Fruit fly (Drosophila melanogaster) whole organism, prepupa: Measurements from ENCODE around the gene CG9427.

Experiments
- Blimp-1 ChIP-seq: fragments of 200-800 bp; sonication (Bioruptor generic); optimal IDR thresholded peaks from 3 replicates; lab custom pipeline; 2017; ENCODE audit warnings: missing biosample characterization, missing genetic modification characterization, mild to moderate bottlenecking, moderate library complexity, missing genetic modification reagents
- CG10631 ChIP-seq: fragments of 200-800 bp; sonication (Bioruptor generic); optimal IDR thresholded peaks from 2 replicates; lab custom pipeline; 2016; ENCODE audit warnings: missing biosample characterization, missing genetic modification characterization
- CG10669 ChIP-seq: fragments of 200-800 bp; sonication (Bioruptor generic); optimal IDR thresholded peaks from 3 replicates; lab custom pipeline; 2018; ENCODE audit warnings: missing biosample characterization, mild to moderate bottlenecking, missing genetic modification characterization, moderate library complexity
- CG11294 ChIP-seq: fragments of 200-800 bp; sonication (Bioruptor generic); IDR thresholded peaks from 2 replicates; pipeline ENCODE4 v1.3.6; 2022; ENCODE audit warnings: missing biosample characterization, missing genetic modification characterization
- CG11762 ChIP-seq: fragments of 200-800 bp; sonication (Bioruptor generic); optimal IDR thresholded peaks from 3 replicates; lab custom pipeline; 2016; ENCODE audit warnings: missing biosample characterization, missing genetic modification characterization; ENCODE audit not compliant: insufficient read depth
- CG11902 ChIP-seq: fragments of 200-800 bp; sonication (Bioruptor generic); optimal IDR thresholded peaks from 3 replicates; lab custom pipeline; 2016; ENCODE audit warnings: missing biosample characterization, missing genetic modification characterization
- CG15336 ChIP-seq: fragments of 200-800 bp; sonication (Bioruptor generic); IDR thresholded peaks from 2 replicates; pipeline ENCODE4 v1.3.6; 2022; ENCODE audit warnings: missing biosample characterization, missing genetic modification characterization
- CG1621 ChIP-seq: fragments of 200-800 bp; sonication (Bioruptor generic); optimal IDR thresholded peaks from 3 replicates; lab custom pipeline; 2018; ENCODE audit warnings: missing biosample characterization, mild to moderate bottlenecking, missing genetic modification characterization
- CG16779 ChIP-seq: fragments of 200-800 bp; sonication (Bioruptor generic); optimal IDR thresholded peaks from 3 replicates; lab custom pipeline; 2017; ENCODE audit warnings: missing biosample characterization, mild to moderate bottlenecking, missing genetic modification characterization
- CG3032 ChIP-seq: fragments of 200-800 bp; optimal IDR thresholded peaks from 2 replicates; lab custom pipeline; 2019; ENCODE audit warnings: missing biosample characterization, mild to moderate bottlenecking, missing genetic modification characterization, moderate library complexity
- CG32006 ChIP-seq: fragments of 200-800 bp; sonication (Bioruptor generic); optimal IDR thresholded peaks from 3 replicates; lab custom pipeline; 2017; ENCODE audit warnings: missing biosample characterization, mild to moderate bottlenecking, missing genetic modification characterization
- CG34406 ChIP-seq: fragments of 200-800 bp; sonication (Bioruptor generic); optimal IDR thresholded peaks from 3 replicates; lab custom pipeline; 2016; ENCODE audit warnings: missing biosample characterization, missing genetic modification characterization
- CG3919 ChIP-seq: fragments of 200-800 bp; sonication (Bioruptor generic); optimal IDR thresholded peaks from 3 replicates; lab custom pipeline; 2016; ENCODE audit warnings: missing biosample characterization, missing genetic modification characterization
- CG4318 ChIP-seq: fragments of 200-800 bp; sonication (Bioruptor generic); optimal IDR thresholded peaks from 3 replicates; lab custom pipeline; 2017; ENCODE audit warnings: missing biosample characterization, mild to moderate bottlenecking, missing genetic modification characterization
- CG6163 ChIP-seq: fragments of 200-800 bp; sonication (Bioruptor generic); IDR thresholded peaks from 3 replicates; pipeline ENCODE4 v1.3.6; 2022; ENCODE audit warnings: missing biosample characterization, missing genetic modification characterization
- CG6276 ChIP-seq: fragments of 200-800 bp; sonication (Bioruptor generic); optimal IDR thresholded peaks from 2 replicates; lab custom pipeline; 2017; ENCODE audit warnings: missing biosample characterization, mild to moderate bottlenecking, missing genetic modification characterization
- CG6792 ChIP-seq: fragments of 200-800 bp; sonication (Bioruptor generic); optimal IDR thresholded peaks from 3 replicates; lab custom pipeline; 2016; ENCODE audit warnings: missing biosample characterization, missing genetic modification characterization
- CG6808 ChIP-seq: fragments of 200-800 bp; sonication (Bioruptor generic); optimal IDR thresholded peaks from 3 replicates; lab custom pipeline; 2017; ENCODE audit warnings: missing biosample characterization, missing genetic modification characterization, mild to moderate bottlenecking, moderate library complexity, missing genetic modification reagents
- CG6854 ChIP-seq: fragments of 200-800 bp; sonication (Bioruptor generic); optimal IDR thresholded peaks from 2 replicates; lab custom pipeline; 2017; ENCODE audit warnings: missing biosample characterization, mild to moderate bottlenecking, missing genetic modification characterization
- CG7368 ChIP-seq: fragments of 200-800 bp; sonication (Bioruptor generic); optimal IDR thresholded peaks from 3 replicates; lab custom pipeline; 2016; ENCODE audit warnings: missing biosample characterization, missing genetic modification characterization
- CG8119 ChIP-seq: fragments of 200-800 bp; sonication (Bioruptor generic); IDR thresholded peaks from 3 replicates; pipeline ENCODE4 v1.3.6; 2022; ENCODE audit warnings: missing biosample characterization, missing genetic modification characterization
- CG8319 ChIP-seq: fragments of 200-800 bp; sonication (Bioruptor generic); optimal IDR thresholded peaks from 3 replicates; lab custom pipeline; 2016; ENCODE audit warnings: missing biosample characterization, missing genetic modification characterization
- CG8632 ChIP-seq: fragments of 200-800 bp; sonication (Bioruptor generic); optimal IDR thresholded peaks from 3 replicates; lab custom pipeline; 2016; ENCODE audit warnings: missing biosample characterization, missing genetic modification characterization
- CG9139 ChIP-seq: fragments of 200-800 bp; sonication (Bioruptor generic); optimal IDR thresholded peaks from 3 replicates; lab custom pipeline; 2017; ENCODE audit warnings: missing biosample characterization, mild to moderate bottlenecking, missing genetic modification characterization
- Eip75B ChIP-seq: fragments of 200-800 bp; sonication (Bioruptor generic); optimal IDR thresholded peaks from 3 replicates; lab custom pipeline; 2016; ENCODE audit warnings: missing biosample characterization, missing genetic modification characterization
- Eip78C ChIP-seq: fragments of 200-800 bp; sonication (Bioruptor generic); peaks from one replicate; lab custom pipeline; 2016; ENCODE audit warnings: missing biosample characterization, missing genetic modification characterization
- Eip93F ChIP-seq: fragments of 200-800 bp; sonication (Bioruptor generic); optimal IDR thresholded peaks from 2 replicates; lab custom pipeline; 2016; ENCODE audit warnings: missing biosample characterization, mild to moderate bottlenecking, missing genetic modification characterization
- Ets21C ChIP-seq: fragments of 200-800 bp; sonication (Bioruptor generic); optimal IDR thresholded peaks from 3 replicates; lab custom pipeline; 2016; ENCODE audit warnings: missing biosample characterization, missing genetic modification characterization
- Ets96B ChIP-seq: fragments of 200-800 bp; optimal IDR thresholded peaks from 2 replicates; lab custom pipeline; 2019; ENCODE audit warnings: missing biosample characterization, mild to moderate bottlenecking, missing genetic modification characterization, moderate library complexity
- Gug ChIP-seq: fragments of 200-800 bp; sonication (Bioruptor generic); IDR thresholded peaks from 2 replicates; pipeline ENCODE4 v1.3.6; 2022; ENCODE audit warnings: missing biosample characterization, missing genetic modification characterization
- Hr39 ChIP-seq: fragments of 200-800 bp; sonication (Bioruptor generic); optimal IDR thresholded peaks from 2 replicates; lab custom pipeline; 2016; ENCODE audit warnings: missing biosample characterization, missing genetic modification characterization
- Hr4 ChIP-seq: fragments of 200-800 bp; sonication (Bioruptor generic); optimal IDR thresholded peaks from 3 replicates; lab custom pipeline; 2016; ENCODE audit warnings: missing biosample characterization, missing genetic modification characterization
- Lpt ChIP-seq: fragments of 200-800 bp; sonication (Bioruptor generic); optimal IDR thresholded peaks from 3 replicates; lab custom pipeline; 2016; ENCODE audit warnings: missing biosample characterization, missing genetic modification characterization
- OdsH ChIP-seq: fragments of 200-800 bp; sonication (Bioruptor generic); optimal IDR thresholded peaks from 3 replicates; lab custom pipeline; 2016; ENCODE audit warnings: missing biosample characterization, missing genetic modification characterization
- Smox ChIP-seq: fragments of 200-800 bp; sonication (Bioruptor generic); optimal IDR thresholded peaks from 3 replicates; lab custom pipeline; 2016; ENCODE audit warnings: missing biosample characterization, missing genetic modification characterization
- Sox102F ChIP-seq: fragments of 200-800 bp; sonication (Bioruptor generic); optimal IDR thresholded peaks from 2 replicates; lab custom pipeline; 2016; ENCODE audit warnings: missing biosample characterization, mild to moderate bottlenecking, missing genetic modification characterization
- Sox15 ChIP-seq: fragments of 200-800 bp; sonication (Bioruptor generic); optimal IDR thresholded peaks from 3 replicates; lab custom pipeline; 2016; ENCODE audit warnings: missing biosample characterization, missing genetic modification characterization
- achi ChIP-seq: fragments of 200-800 bp; sonication (Bioruptor generic); optimal IDR thresholded peaks from 3 replicates; lab custom pipeline; 2016; ENCODE audit warnings: missing biosample characterization, missing genetic modification characterization
- acj6 ChIP-seq: fragments of 200-800 bp; sonication (Bioruptor generic); optimal IDR thresholded peaks from 3 replicates; lab custom pipeline; 2016; ENCODE audit warnings: missing biosample characterization, missing genetic modification characterization
- cyc ChIP-seq: fragments of 200-800 bp; sonication (Bioruptor generic); optimal IDR thresholded peaks from 3 replicates; lab custom pipeline; 2016; ENCODE audit warnings: missing biosample characterization, missing genetic modification characterization
- dac ChIP-seq: fragments of 200-800 bp; sonication (Bioruptor generic); optimal IDR thresholded peaks from 2 replicates; lab custom pipeline; 2017; ENCODE audit warnings: missing biosample characterization, mild to moderate bottlenecking, missing genetic modification characterization
- dsx ChIP-seq: fragments of 200-800 bp; optimal IDR thresholded peaks from 3 replicates; lab custom pipeline; 2019; ENCODE audit warnings: missing biosample characterization, mild to moderate bottlenecking, missing genetic modification characterization, moderate library complexity; ENCODE audit not compliant: poor library complexity, severe bottlenecking
- eg ChIP-seq: fragments of 200-800 bp; sonication (Bioruptor generic); IDR thresholded peaks from 3 replicates; pipeline ENCODE4 v1.3.6; 2022; ENCODE audit warnings: missing biosample characterization, missing genetic modification characterization
- esn ChIP-seq: fragments of 200-800 bp; sonication (Bioruptor generic); optimal IDR thresholded peaks from 2 replicates; lab custom pipeline; 2016; ENCODE audit warnings: missing biosample characterization, mild to moderate bottlenecking, missing genetic modification characterization, moderate library complexity
- fd59A ChIP-seq: fragments of 200-800 bp; sonication (Bioruptor generic); optimal IDR thresholded peaks from 2 replicates; lab custom pipeline; 2017; ENCODE audit warnings: missing biosample characterization, mild to moderate bottlenecking, missing genetic modification characterization, missing genetic modification reagents
- fd85E ChIP-seq: fragments of 200-800 bp; sonication (Bioruptor generic); optimal IDR thresholded peaks from 3 replicates; lab custom pipeline; 2016; ENCODE audit warnings: missing biosample characterization, missing genetic modification characterization
- fkh ChIP-seq: fragments of 200-800 bp; sonication (Bioruptor generic); optimal IDR thresholded peaks from 3 replicates; lab custom pipeline; 2017; ENCODE audit warnings: missing biosample characterization, mild to moderate bottlenecking, missing genetic modification characterization, moderate library complexity
- lz ChIP-seq: fragments of 200-800 bp; sonication (Bioruptor generic); optimal IDR thresholded peaks from 3 replicates; lab custom pipeline; 2016; ENCODE audit warnings: missing biosample characterization, missing genetic modification characterization
- pdm3 ChIP-seq: fragments of 200-800 bp; sonication (Bioruptor generic); optimal IDR thresholded peaks from 3 replicates; lab custom pipeline; 2016; ENCODE audit warnings: missing biosample characterization, missing genetic modification characterization
- salr ChIP-seq, 2 experiments: fragments of 200-800 bp; sonication (Bioruptor generic); optimal IDR thresholded peaks; 3 replicates each; lab custom pipeline; 2016 to 2018; ENCODE audit warnings: missing biosample characterization in 2 of 2, missing genetic modification characterization in 2 of 2, mild to moderate bottlenecking in 1 of 2
- ss ChIP-seq, 2 experiments: fragments of 200-800 bp; sonication (Bioruptor generic); optimal IDR thresholded peaks; 2 replicates in 1 of 2; 3 replicates in 1 of 2; lab custom pipeline; 2017 to 2018; ENCODE audit warnings: mild to moderate bottlenecking in 2 of 2, missing biosample characterization in 2 of 2, missing genetic modification characterization in 2 of 2, moderate library complexity in 1 of 2
- svp ChIP-seq: fragments of 200-800 bp; sonication (Bioruptor generic); peaks from one replicate; lab custom pipeline; 2016; ENCODE audit warnings: missing biosample characterization, missing genetic modification characterization
- topi ChIP-seq: fragments of 200-800 bp; sonication (Bioruptor generic); optimal IDR thresholded peaks from 3 replicates; lab custom pipeline; 2016; ENCODE audit warnings: missing biosample characterization, missing genetic modification characterization

CG9427 gene

dm6 chr3R:9581089-9581520 is 45.6 kb downstream of the CG9427 start, which contains the start of gene CG8301:
Gene CG8301, plus strand, starts transcription at chr3R:9581306.
- TF ChIP-seq CG10669 (GFP tag; lab: Kevin White, UChicago) (no peak), acj6 (GFP tag; lab: Kevin White, UChicago) (peak; percentile 33), ss (GFP tag; optimal IDR thresholded peaks at IDR 0.05; lab: Kevin White, UChicago) (peak in 1 of 2 experiments; percentile 21), CG9139 (GFP tag; lab: Kevin White, UChicago) (no peak), pdm3 (GFP tag; lab: Kevin White, UChicago) (peak; percentile 50), CG6792 (GFP tag; lab: Kevin White, UChicago) (peak; percentile 30), CG8632 (GFP tag; lab: Kevin White, UChicago) (no peak), achi (GFP tag; lab: Kevin White, UChicago) (peak; percentile 23), Hr39 (GFP tag; lab: Kevin White, UChicago) (no peak), fd85E (no peak), CG4318 (GFP tag; lab: Kevin White, UChicago) (no peak), salr (GFP tag; optimal IDR thresholded peaks at IDR 0.05; lab: Kevin White, UChicago) (no peak), svp (GFP tag; lab: Kevin White, UChicago) (no peak), lz (peak; percentile 34), Eip78C (GFP tag; lab: Kevin White, UChicago) (peak; percentile 35), dsx (no peak), CG32006 (peak; percentile 51), Blimp-1 (no peak), CG6808 (GFP tag; lab: Kevin White, UChicago) (no peak), CG3919 (GFP tag; lab: Kevin White, UChicago) (peak; percentile 8), CG6854 (GFP tag; lab: Kevin White, UChicago) (no peak), CG1621 (tag; lab: Kevin White, UChicago) (no peak), CG11294 (GFP tag; lab: Robert Waterston, UW) (no peak), Lpt (peak; percentile 21), fkh (GFP tag; lab: Kevin White, UChicago) (no peak), eg (GFP tag; lab: Robert Waterston, UW) (peak; percentile 58), fd59A (no peak), CG6276 (no peak), Ets21C (no peak), CG8319 (GFP tag; lab: Kevin White, UChicago) (no peak), CG6163 (GFP tag; lab: Robert Waterston, UW) (no peak), Sox102F (no peak), Smox (GFP tag; lab: Kevin White, UChicago) (no peak), CG7368 (GFP tag; lab: Kevin White, UChicago) (peak; percentile 45), Sox15 (GFP tag; lab: Kevin White, UChicago) (no peak), cyc (no peak), Gug (GFP tag; lab: Robert Waterston, UW) (no peak), topi (GFP tag; lab: Kevin White, UChicago) (no peak), OdsH (GFP tag; lab: Kevin White, UChicago) (peak; percentile 53), CG34406 (peak; percentile 10), CG8119 (GFP tag; lab: Robert Waterston, UW) (peak; percentile 57; the same call in 2 of the 3 replicates), CG15336 (GFP tag; lab: Robert Waterston, UW) (peak; percentile 63), Ets96B (tag; lab: Kevin White, UChicago) (peak; percentile 21), Eip93F (GFP tag; lab: Kevin White, UChicago) (no peak), dac (GFP tag; lab: Kevin White, UChicago) (no peak), Eip75B (GFP tag; lab: Kevin White, UChicago) (peak; percentile 28), CG10631 (GFP tag; lab: Kevin White, UChicago) (no peak), CG11902 (GFP tag; lab: Kevin White, UChicago) (no peak), esn (GFP tag; lab: Kevin White, UChicago) (peak; percentile 51), CG3032 (tag; lab: Kevin White, UChicago) (no peak), CG11762 (GFP tag; lab: Kevin White, UChicago) (no peak), CG16779 (tag; lab: Kevin White, UChicago) (peak; percentile 27), Hr4 (GFP tag; lab: Kevin White, UChicago) (peak; percentile 59)
